Fruit fly (Drosophila melanogaster) whole organism, prepupa: ENCODE measurements around the gene CG5953.
A peak's percentile ranks its signal among the peaks of the same experiment; 100 is the strongest.

Experiments used
- CG15336 ChIP-seq: fragments of 200-800 bp; sonication (Bioruptor generic); IDR thresholded peaks from 2 replicates; pipeline ENCODE4 v1.3.6; 2022; ENCODE audit warnings: missing biosample characterization, missing genetic modification characterization
- CG31627 ChIP-seq: fragments of 200-800 bp; sonication (Bioruptor generic); optimal IDR thresholded peaks from 3 replicates; lab custom pipeline; 2016; ENCODE audit warnings: missing biosample characterization, missing genetic modification characterization
- CG6163 ChIP-seq: fragments of 200-800 bp; sonication (Bioruptor generic); IDR thresholded peaks from 3 replicates; pipeline ENCODE4 v1.3.6; 2022; ENCODE audit warnings: missing biosample characterization, missing genetic modification characterization
- CG6808 ChIP-seq: fragments of 200-800 bp; sonication (Bioruptor generic); optimal IDR thresholded peaks from 3 replicates; lab custom pipeline; 2017; ENCODE audit warnings: missing biosample characterization, missing genetic modification characterization, mild to moderate bottlenecking, moderate library complexity, missing genetic modification reagents
- CG6854 ChIP-seq: fragments of 200-800 bp; sonication (Bioruptor generic); optimal IDR thresholded peaks from 2 replicates; lab custom pipeline; 2017; ENCODE audit warnings: missing biosample characterization, mild to moderate bottlenecking, missing genetic modification characterization
- CG8119 ChIP-seq: fragments of 200-800 bp; sonication (Bioruptor generic); IDR thresholded peaks from 3 replicates; pipeline ENCODE4 v1.3.6; 2022; ENCODE audit warnings: missing biosample characterization, missing genetic modification characterization
- CG8319 ChIP-seq: fragments of 200-800 bp; sonication (Bioruptor generic); optimal IDR thresholded peaks from 3 replicates; lab custom pipeline; 2016; ENCODE audit warnings: missing biosample characterization, missing genetic modification characterization
- OdsH ChIP-seq: fragments of 200-800 bp; sonication (Bioruptor generic); optimal IDR thresholded peaks from 3 replicates; lab custom pipeline; 2016; ENCODE audit warnings: missing biosample characterization, missing genetic modification characterization
- Sox15 ChIP-seq: fragments of 200-800 bp; sonication (Bioruptor generic); optimal IDR thresholded peaks from 3 replicates; lab custom pipeline; 2016; ENCODE audit warnings: missing biosample characterization, missing genetic modification characterization
- acj6 ChIP-seq: fragments of 200-800 bp; sonication (Bioruptor generic); optimal IDR thresholded peaks from 3 replicates; lab custom pipeline; 2016; ENCODE audit warnings: missing biosample characterization, missing genetic modification characterization
- fd59A ChIP-seq: fragments of 200-800 bp; sonication (Bioruptor generic); optimal IDR thresholded peaks from 2 replicates; lab custom pipeline; 2017; ENCODE audit warnings: missing biosample characterization, mild to moderate bottlenecking, missing genetic modification characterization, missing genetic modification reagents
- lz ChIP-seq: fragments of 200-800 bp; sonication (Bioruptor generic); optimal IDR thresholded peaks from 3 replicates; lab custom pipeline; 2016; ENCODE audit warnings: missing biosample characterization, missing genetic modification characterization
- pdm3 ChIP-seq: fragments of 200-800 bp; sonication (Bioruptor generic); optimal IDR thresholded peaks from 3 replicates; lab custom pipeline; 2016; ENCODE audit warnings: missing biosample characterization, missing genetic modification characterization

dm6 chr2L:16530809-16531208, 1.9 kb downstream of the CG5953 start:
- no peak for TF ChIP-seq CG15336 (GFP tag; lab: Robert Waterston, UW)
- TF ChIP-seq CG6854 (GFP tag; lab: Kevin White, UChicago), result no peak
- peak; percentile 50; the same call in 1 of the 3 replicates for TF ChIP-seq CG8119
- no peak for TF ChIP-seq CG6808 (GFP tag; lab: Kevin White, UChicago)
- TF ChIP-seq pdm3 (GFP tag; lab: Kevin White, UChicago), result no peak
- no peak for TF ChIP-seq fd59A
- TF ChIP-seq OdsH (GFP tag; lab: Kevin White, UChicago), result no peak
- no peak for TF ChIP-seq CG8319 (GFP tag; lab: Kevin White, UChicago)
- TF ChIP-seq Sox15 (GFP tag; lab: Kevin White, UChicago), result no peak
- TF ChIP-seq lz (GFP tag; lab: Kevin White, UChicago), result no peak
- no peak for TF ChIP-seq acj6 (GFP tag; lab: Kevin White, UChicago)
- TF ChIP-seq CG31627, result no peak
- TF ChIP-seq CG6163 (GFP tag; lab: Robert Waterston, UW), result peak; percentile 48; the same call in 2 of the 3 replicates
